Worm (Caenorhabditis elegans): Measurements from ENCODE around the gene C39E9.12.

ce11 chrIV:13075625-13076252, 18.1 kb upstream of the C39E9.12 start:
- TF ChIP-seq dao-5 (tag; optimal IDR thresholded peaks at IDR 0.05) (no peak), him-1 (tag; optimal IDR thresholded peaks at IDR 0.05) (no peak), W03F9.2 (tag; optimal IDR thresholded peaks at IDR 0.05) (no peak)

All from whole organism, L4/young adult.